Worm (Caenorhabditis elegans) whole organism, L2 larva: ENCODE results near the gene F40F4.7.
A peak's percentile ranks its signal among the peaks of the same experiment; 100 is the strongest.

Source experiments
- F13H6.1 ChIP-seq: sonication (generic microtip); optimal IDR thresholded peaks from 2 replicates; lab custom pipeline; 2016; ENCODE audit warnings: missing genetic modification characterization, missing compliant biosample characterization
- R02D3.7 ChIP-seq: fragments of 150-350 bp; optimal IDR thresholded peaks from 2 replicates; lab custom pipeline; 2014; ENCODE audit warnings: missing biosample characterization, missing genetic modification characterization
- ZK546.5 ChIP-seq: sonication (generic microtip); optimal IDR thresholded peaks from 2 replicates; lab custom pipeline; 2017; ENCODE audit warnings: missing biosample characterization, missing genetic modification characterization
- aly-2 ChIP-seq: fragments of 150-350 bp; optimal IDR thresholded peaks from 2 replicates; lab custom pipeline; 2014; ENCODE audit warnings: missing biosample characterization, missing genetic modification characterization
- ama-1 ChIP-seq: fragments of 150-350 bp; optimal IDR thresholded peaks from 2 replicates; lab custom pipeline; 2018; ENCODE audit warnings: inconsistent platforms
- blmp-1 ChIP-seq: sonication (generic microtip); optimal IDR thresholded peaks from 2 replicates; lab custom pipeline; 2017; ENCODE audit warnings: missing genetic modification characterization, mild to moderate bottlenecking, missing compliant biosample characterization, antibody characterized with exemption, moderate library complexity; ENCODE audit not compliant: insufficient read depth
- ceh-16 ChIP-seq: fragments of 150-350 bp; optimal IDR thresholded peaks from 2 replicates; lab custom pipeline; 2014; ENCODE audit warnings: missing biosample characterization, missing genetic modification characterization
- ceh-82 ChIP-seq: fragments of 150-350 bp; optimal IDR thresholded peaks from 2 replicates; lab custom pipeline; 2014; ENCODE audit warnings: missing biosample characterization, missing genetic modification characterization
- dmd-4 ChIP-seq: sonication (generic microtip); optimal IDR thresholded peaks from 2 replicates; lab custom pipeline; 2017; ENCODE audit warnings: missing biosample characterization, missing genetic modification characterization
- egl-27 ChIP-seq: sonication (generic microtip); optimal IDR thresholded peaks from 3 replicates; lab custom pipeline; 2017; ENCODE audit warnings: missing biosample characterization, missing genetic modification reagents, missing genetic modification characterization
- elt-1 ChIP-seq: fragments of 150-350 bp; optimal IDR thresholded peaks from 2 replicates; lab custom pipeline; 2014; ENCODE audit warnings: missing biosample characterization, missing genetic modification characterization
- elt-3 ChIP-seq: sonication (generic microtip); optimal IDR thresholded peaks from 2 replicates; lab custom pipeline; 2017; ENCODE audit warnings: missing biosample characterization, missing genetic modification characterization
- fos-1 ChIP-seq: fragments of 150-350 bp; optimal IDR thresholded peaks from 2 replicates; lab custom pipeline; 2014; ENCODE audit warnings: missing biosample characterization, missing genetic modification characterization
- gmeb-1 ChIP-seq: fragments of 150-350 bp; optimal IDR thresholded peaks from 2 replicates; lab custom pipeline; 2014; ENCODE audit warnings: missing biosample characterization, missing genetic modification characterization
- lin-11 ChIP-seq: fragments of 150-350 bp; sonication (generic microtip); optimal IDR thresholded peaks from 2 replicates; lab custom pipeline; 2014; ENCODE audit warnings: missing biosample characterization, missing genetic modification characterization, inconsistent platforms, mixed read lengths
- lin-13 ChIP-seq: fragments of 150-350 bp; optimal IDR thresholded peaks from 2 replicates; lab custom pipeline; 2014; ENCODE audit warnings: missing biosample characterization, missing genetic modification reagents, missing genetic modification characterization
- lin-39 ChIP-seq: fragments of 150-350 bp; optimal IDR thresholded peaks from 2 replicates; lab custom pipeline; 2014; ENCODE audit warnings: missing biosample characterization, missing genetic modification reagents, missing genetic modification characterization
- mab-5 ChIP-seq: fragments of 150-350 bp; optimal IDR thresholded peaks from 2 replicates; lab custom pipeline; 2014; ENCODE audit warnings: missing biosample characterization, missing genetic modification characterization
- mdl-1 ChIP-seq, 2 experiments: fragments of 150-350 bp in 1 of 2; sonication (generic microtip) in 1 of 2; optimal IDR thresholded peaks; 2 replicates each; lab custom pipeline; 2017; ENCODE audit warnings: missing biosample characterization in 2 of 2, missing genetic modification characterization in 2 of 2
- nhr-10 ChIP-seq: sonication (generic microtip); optimal IDR thresholded peaks from 2 replicates; lab custom pipeline; 2017; ENCODE audit warnings: missing biosample characterization, missing genetic modification characterization
- nhr-11 ChIP-seq: fragments of 150-350 bp; optimal IDR thresholded peaks from 2 replicates; lab custom pipeline; 2014; ENCODE audit warnings: missing biosample characterization, missing genetic modification characterization
- nhr-12 ChIP-seq: fragments of 150-350 bp; optimal IDR thresholded peaks from 2 replicates; lab custom pipeline; 2014; ENCODE audit warnings: missing biosample characterization, missing genetic modification characterization
- nhr-129 ChIP-seq: fragments of 150-350 bp; optimal IDR thresholded peaks from 2 replicates; lab custom pipeline; 2014; ENCODE audit warnings: missing biosample characterization, missing genetic modification characterization
- nhr-23 ChIP-seq: fragments of 150-350 bp; optimal IDR thresholded peaks from 2 replicates; lab custom pipeline; 2014; ENCODE audit warnings: missing biosample characterization, missing genetic modification reagents, missing genetic modification characterization
- nhr-237 ChIP-seq: fragments of 150-350 bp; optimal IDR thresholded peaks from 2 replicates; lab custom pipeline; 2014; ENCODE audit warnings: missing biosample characterization, missing genetic modification characterization
- nhr-25 ChIP-seq: fragments of 150-350 bp; sonication (generic microtip); optimal IDR thresholded peaks from 3 replicates; lab custom pipeline; 2014; ENCODE audit warnings: missing biosample characterization, missing genetic modification characterization
- nhr-77 ChIP-seq: fragments of 150-350 bp; optimal IDR thresholded peaks from 2 replicates; lab custom pipeline; 2014; ENCODE audit warnings: missing biosample characterization, missing genetic modification characterization
- sem-4 ChIP-seq: fragments of 150-350 bp; optimal IDR thresholded peaks from 2 replicates; lab custom pipeline; 2014; ENCODE audit warnings: missing biosample characterization, missing genetic modification reagents, missing genetic modification characterization
- skn-1 ChIP-seq: sonication (generic microtip); optimal IDR thresholded peaks from 2 replicates; lab custom pipeline; 2017; ENCODE audit warnings: missing biosample characterization, missing genetic modification characterization
- sma-3 ChIP-seq: sonication (generic microtip); optimal IDR thresholded peaks from 2 replicates; lab custom pipeline; 2016; ENCODE audit warnings: missing genetic modification reagents, missing genetic modification characterization, missing compliant biosample characterization
- sma-9 ChIP-seq, 2 experiments: fragments of 150-350 bp in 1 of 2; sonication (generic microtip) in 1 of 2; optimal IDR thresholded peaks; 2 replicates each; lab custom pipeline; 2014 to 2016; ENCODE audit warnings: missing genetic modification characterization in 2 of 2, mild to moderate bottlenecking in 1 of 2, missing biosample characterization in 1 of 2, missing compliant biosample characterization in 1 of 2, missing genetic modification reagents in 1 of 2, moderate library complexity in 1 of 2
- unc-62 ChIP-seq: fragments of 150-350 bp; optimal IDR thresholded peaks from 2 replicates; lab custom pipeline; 2014; ENCODE audit warnings: missing biosample characterization, missing genetic modification reagents, missing genetic modification characterization
- zag-1 ChIP-seq: fragments of 150-350 bp; optimal IDR thresholded peaks from 2 replicates; lab custom pipeline; 2014; ENCODE audit warnings: missing biosample characterization, missing genetic modification characterization
- ztf-1 ChIP-seq: fragments of 200-800 bp; sonication (Bioruptor generic); conservative IDR thresholded peaks from 2 replicates; pipeline ENCODE4 v1.3.6; 2022; ENCODE audit warnings: missing genetic modification characterization, missing compliant biosample characterization
- ztf-11 ChIP-seq: sonication (generic microtip); optimal IDR thresholded peaks from 2 replicates; lab custom pipeline; 2017; ENCODE audit warnings: missing biosample characterization, missing genetic modification characterization
- ztf-4 ChIP-seq: fragments of 150-350 bp; optimal IDR thresholded peaks from 2 replicates; lab custom pipeline; 2014; ENCODE audit warnings: missing biosample characterization, missing genetic modification characterization

Gene F40F4.7

ce11 chrX:3272580-3272979 lies 26.8 kb upstream of the F40F4.7 start, which contains the start of gene K09C4.7:
Gene K09C4.7, plus strand, starts transcription at chrX:3272880.
- TF ChIP-seq nhr-11 (tag; lab: Kevin White, UChicago) (no peak), elt-1 (no peak), lin-13 (GFP tag; lab: Kevin White, UChicago) (no peak), nhr-25 (tag; lab: Kevin White, UChicago) (no peak), ztf-11 (tag; lab: Kevin White, UChicago) (no peak), aly-2 (no peak), nhr-129 (tag; lab: Kevin White, UChicago) (no peak), skn-1 (tag; lab: Kevin White, UChicago) (no peak), ZK546.5 (no peak), nhr-12 (no peak)

- no peak for TF ChIP-seq mab-5 (tag; lab: Kevin White, UChicago)
These were observed 25.9 kb upstream of the F40F4.7 start, which contains the start of gene K09C4.9 for ce11 chrX:3271673-3272072. Gene K09C4.9, minus strand, starts transcription at chrX:3271773.

ce11 chrX:3270806-3271205 lies 25.1 kb upstream of the F40F4.7 start, which contains the start of gene sul-1:
Gene sul-1, minus strand, starts transcription at chrX:3270906.
- TF ChIP-seq skn-1 (tag; lab: Kevin White, UChicago) (no peak), dmd-4 (tag; lab: Kevin White, UChicago) (no peak), gmeb-1 (tag; lab: Kevin White, UChicago) (no peak), F13H6.1 (tag; lab: Kevin White, UChicago) (no peak), fos-1 (no peak), zag-1 (tag; lab: Kevin White, UChicago) (no peak), mab-5 (tag; lab: Kevin White, UChicago) (no peak), elt-1 (no peak), nhr-10 (tag; lab: Kevin White, UChicago) (no peak), mdl-1 (tag; optimal IDR thresholded peaks at IDR 0.05; lab: Kevin White, UChicago) (no peak), ceh-16 (tag; lab: Kevin White, UChicago) (no peak), aly-2 (no peak), lin-39 (tag; lab: Kevin White, UChicago) (no peak), sem-4 (tag; lab: Kevin White, UChicago) (no peak)

ce11 chrX:3262600-3262999 lies 16.9 kb upstream of the F40F4.7 start, which contains the start of gene fbxb-71:
Gene fbxb-71, plus strand, starts transcription at chrX:3262900.
- TF ChIP-seq R02D3.7 (no peak), lin-11 (tag; lab: Kevin White, UChicago) (no peak)

- no peak for TF ChIP-seq nhr-25 (tag; lab: Kevin White, UChicago)
- TF ChIP-seq lin-11 (tag; lab: Kevin White, UChicago): no peak
- TF ChIP-seq mab-5 (tag; lab: Kevin White, UChicago): peak; percentile 3
- TF ChIP-seq nhr-129 (tag; lab: Kevin White, UChicago): peak; percentile 53
These were observed 14.8 kb upstream of the F40F4.7 start, which contains the start of gene lbp-2 for ce11 chrX:3260509-3260908. Gene lbp-2, plus strand, starts transcription at chrX:3260610.

- TF ChIP-seq dmd-4 (tag; lab: Kevin White, UChicago): no peak
- TF ChIP-seq blmp-1 (tag; lab: Kevin White, UChicago): no peak
- no peak for TF ChIP-seq ztf-1 (GFP tag; lab: Robert Waterston, UW)
- no peak for TF ChIP-seq ceh-16 (tag; lab: Kevin White, UChicago)
- no peak for TF ChIP-seq ztf-11 (tag; lab: Kevin White, UChicago)
These were observed 13.1 kb upstream of the F40F4.7 start, which contains the start of gene lbp-1 for ce11 chrX:3258842-3259241. Gene lbp-1, plus strand, starts transcription at chrX:3259142.

- TF ChIP-seq ztf-11 (tag; lab: Kevin White, UChicago) (no peak), sem-4 (tag; lab: Kevin White, UChicago) (no peak), nhr-25 (tag; lab: Kevin White, UChicago) (no peak), nhr-77 (no peak), dmd-4 (tag; lab: Kevin White, UChicago) (no peak), egl-27 (no peak), sma-3 (GFP tag; lab: Kevin White, UChicago) (peak; percentile 17), lin-11 (tag; lab: Kevin White, UChicago) (no peak), nhr-237 (no peak), ama-1 (lab: Kevin White, UChicago) (no peak), ceh-82 (tag; lab: Kevin White, UChicago) (no peak), nhr-23 (no peak), elt-3 (tag; lab: Kevin White, UChicago) (no peak), zag-1 (tag; lab: Kevin White, UChicago) (no peak), ZK546.5 (no peak), sma-9 (GFP tag; optimal IDR thresholded peaks at IDR 0.05; lab: Kevin White, UChicago) (peak; percentile 82), sma-9 (tag; optimal IDR thresholded peaks at IDR 0.05; lab: Kevin White, UChicago) (no peak), ztf-1 (GFP tag; lab: Robert Waterston, UW) (no peak), nhr-129 (tag; lab: Kevin White, UChicago) (peak; percentile 99), unc-62 (GFP tag; lab: Kevin White, UChicago) (no peak), lin-13 (GFP tag; lab: Kevin White, UChicago) (no peak), ztf-4 (tag; lab: Kevin White, UChicago) (no peak), blmp-1 (tag; lab: Kevin White, UChicago) (no peak), nhr-11 (tag; lab: Kevin White, UChicago) (no peak), F13H6.1 (tag; lab: Kevin White, UChicago) (peak; percentile 37)
These were observed 11.2 kb upstream of the F40F4.7 start, which contains the start of gene lbp-3 for ce11 chrX:3256784-3257493. Gene lbp-3, plus strand, starts transcription at chrX:3257372.
